Worm (Caenorhabditis elegans) whole organism, L3 larva: ENCODE results near the gene srz-10.

ENCODE experiments used
- R02D3.7 ChIP-seq: fragments of 150-350 bp; optimal IDR thresholded peaks from 2 replicates; lab custom pipeline; 2014; ENCODE audit warnings: missing biosample characterization, missing genetic modification characterization
- ama-1 ChIP-seq: fragments of 150-350 bp; optimal IDR thresholded peaks from 2 replicates; lab custom pipeline; 2018
- ceh-16 ChIP-seq: sonication (generic microtip); optimal IDR thresholded peaks from 2 replicates; lab custom pipeline; 2017; ENCODE audit warnings: missing biosample characterization, missing genetic modification characterization
- egl-5 ChIP-seq: fragments of 150-350 bp; optimal IDR thresholded peaks from 2 replicates; lab custom pipeline; 2017; ENCODE audit warnings: missing biosample characterization, missing genetic modification reagents, missing genetic modification characterization, inconsistent platforms
- elt-2 ChIP-seq: sonication (generic microtip); optimal IDR thresholded peaks from 2 replicates; lab custom pipeline; 2016; ENCODE audit warnings: missing genetic modification reagents, mild to moderate bottlenecking, missing genetic modification characterization, missing compliant biosample characterization
- elt-3 ChIP-seq, 3 experiments: fragments of 150-350 bp in 1 of 3; sonication (generic microtip) in 2 of 3; optimal IDR thresholded peaks; 2 replicates in 2 of 3; 4 replicates in 1 of 3; lab custom pipeline; 2014 to 2017; ENCODE audit warnings: missing biosample characterization in 3 of 3, missing genetic modification characterization in 3 of 3
- eor-1 ChIP-seq, 2 experiments: fragments of 150-350 bp; optimal IDR thresholded peaks; 2 replicates each; lab custom pipeline; 2014 to 2018; ENCODE audit warnings: missing biosample characterization in 2 of 2, missing genetic modification characterization in 2 of 2
- fkh-2 ChIP-seq: fragments of 150-350 bp; optimal IDR thresholded peaks from 2 replicates; lab custom pipeline; 2014; ENCODE audit warnings: missing biosample characterization, missing genetic modification reagents, missing genetic modification characterization
- fos-1 ChIP-seq: fragments of 150-350 bp; optimal IDR thresholded peaks from 2 replicates; lab custom pipeline; 2014; ENCODE audit warnings: missing biosample characterization, missing genetic modification characterization
- hmg-11 ChIP-seq: sonication (generic microtip); optimal IDR thresholded peaks from 2 replicates; lab custom pipeline; 2016; ENCODE audit warnings: missing genetic modification characterization, missing compliant biosample characterization
- jun-1 ChIP-seq: fragments of 150-350 bp; optimal IDR thresholded peaks from 2 replicates; lab custom pipeline; 2014; ENCODE audit warnings: missing biosample characterization, missing genetic modification reagents, missing genetic modification characterization
- lin-15B ChIP-seq: fragments of 150-350 bp; optimal IDR thresholded peaks from 2 replicates; lab custom pipeline; 2014; ENCODE audit warnings: missing biosample characterization, missing genetic modification characterization
- lsy-12 ChIP-seq: sonication (generic microtip); optimal IDR thresholded peaks from 2 replicates; lab custom pipeline; 2016; ENCODE audit warnings: mild to moderate bottlenecking, missing genetic modification characterization, missing compliant biosample characterization
- mdl-1 ChIP-seq: fragments of 150-350 bp; optimal IDR thresholded peaks from 2 replicates; lab custom pipeline; 2014; ENCODE audit warnings: missing biosample characterization, missing genetic modification characterization
- mml-1 ChIP-seq: fragments of 150-350 bp; sonication (generic microtip); optimal IDR thresholded peaks from 3 replicates; lab custom pipeline; 2014; ENCODE audit warnings: missing biosample characterization, missing genetic modification characterization
- nhr-11 ChIP-seq: fragments of 150-350 bp; optimal IDR thresholded peaks from 2 replicates; lab custom pipeline; 2014; ENCODE audit warnings: missing biosample characterization, missing genetic modification characterization
- nhr-12 ChIP-seq: fragments of 150-350 bp; optimal IDR thresholded peaks from 2 replicates; lab custom pipeline; 2014; ENCODE audit warnings: missing biosample characterization, missing genetic modification characterization
- nhr-23 ChIP-seq: fragments of 150-350 bp; optimal IDR thresholded peaks from 2 replicates; lab custom pipeline; 2014; ENCODE audit warnings: missing biosample characterization, missing genetic modification reagents, missing genetic modification characterization
- nhr-237 ChIP-seq: fragments of 150-350 bp; optimal IDR thresholded peaks from 2 replicates; lab custom pipeline; 2014; ENCODE audit warnings: missing biosample characterization, missing genetic modification characterization
- nhr-28 ChIP-seq: fragments of 150-350 bp; optimal IDR thresholded peaks from 2 replicates; lab custom pipeline; 2014; ENCODE audit warnings: missing biosample characterization, missing genetic modification characterization
- nhr-43 ChIP-seq: sonication (generic microtip); optimal IDR thresholded peaks from 2 replicates; lab custom pipeline; 2016; ENCODE audit warnings: mild to moderate bottlenecking, missing genetic modification characterization, missing compliant biosample characterization; ENCODE audit not compliant: poor library complexity, severe bottlenecking
- nhr-76 ChIP-seq: fragments of 150-350 bp; sonication (generic microtip); optimal IDR thresholded peaks from 5 replicates; lab custom pipeline; 2014; ENCODE audit warnings: missing biosample characterization, missing genetic modification characterization
- nhr-77 ChIP-seq: fragments of 150-350 bp; optimal IDR thresholded peaks from 2 replicates; lab custom pipeline; 2014; ENCODE audit warnings: missing biosample characterization, missing genetic modification characterization
- pha-4 ChIP-seq: fragments of 150-350 bp; optimal IDR thresholded peaks from 2 replicates; lab custom pipeline; 2014; ENCODE audit warnings: missing biosample characterization, missing genetic modification reagents, missing genetic modification characterization
- pqm-1 ChIP-seq: fragments of 150-350 bp; optimal IDR thresholded peaks from 2 replicates; lab custom pipeline; 2017; ENCODE audit warnings: missing biosample characterization, missing genetic modification characterization, inconsistent platforms
- sea-2 ChIP-seq: fragments of 150-350 bp; sonication (generic microtip); optimal IDR thresholded peaks from 4 replicates; lab custom pipeline; 2014; ENCODE audit warnings: missing biosample characterization, missing genetic modification reagents, missing genetic modification characterization
- skn-1 ChIP-seq: fragments of 150-350 bp; optimal IDR thresholded peaks from 2 replicates; lab custom pipeline; 2014; ENCODE audit warnings: missing biosample characterization, missing genetic modification characterization
- tbx-2 ChIP-seq: sonication (generic microtip); optimal IDR thresholded peaks from 2 replicates; lab custom pipeline; 2016; ENCODE audit warnings: mild to moderate bottlenecking, missing genetic modification characterization, missing compliant biosample characterization
- unc-39 ChIP-seq: sonication (generic microtip); optimal IDR thresholded peaks from 4 replicates; lab custom pipeline; 2017; ENCODE audit warnings: missing biosample characterization, missing genetic modification characterization
- unc-62 ChIP-seq: fragments of 150-350 bp; sonication (generic microtip); optimal IDR thresholded peaks from 4 replicates; lab custom pipeline; 2014; ENCODE audit warnings: missing biosample characterization, missing genetic modification reagents, missing genetic modification characterization
- zag-1 ChIP-seq: fragments of 150-350 bp; optimal IDR thresholded peaks from 2 replicates; lab custom pipeline; 2014; ENCODE audit warnings: missing biosample characterization, missing genetic modification characterization
- ztf-4 ChIP-seq: fragments of 150-350 bp; optimal IDR thresholded peaks from 2 replicates; lab custom pipeline; 2014; ENCODE audit warnings: missing biosample characterization, missing genetic modification characterization

Gene srz-10

ce11 chrV:15318638-15319037 lies 9.7 kb upstream of the srz-10 start, which contains the start of gene nhr-291 (continued):
- TF ChIP-seq unc-39 (tag; lab: Kevin White, UChicago) (no peak), mml-1 (no peak), tbx-2 (tag; lab: Kevin White, UChicago) (no peak), ztf-4 (tag; lab: Kevin White, UChicago) (no peak), elt-3 (tag; optimal IDR thresholded peaks at IDR 0.05; lab: Kevin White, UChicago) (no peak)
- TF ChIP-seq, all 47 proteins: peak for 6

ce11 chrV:15315827-15316527 lies 7.1 kb upstream of the srz-10 start, which contains the start of the genes srt-22 and nhr-246:
srt-22 (minus strand) TSS chrV:15315927.
nhr-246 (plus strand) TSS chrV:15316477.
- no peak for TF ChIP-seq nhr-28 (tag; lab: Kevin White, UChicago)
- peak; percentile 6 for TF ChIP-seq elt-2 (tag; lab: Kevin White, UChicago)
- peak; percentile 30 for TF ChIP-seq pqm-1
- no peak for TF ChIP-seq mml-1
- TF ChIP-seq, all 47 proteins: peak for 2

- TF ChIP-seq jun-1 = no peak
- no peak for TF ChIP-seq elt-3 (tag; optimal IDR thresholded peaks at IDR 0.05; lab: Kevin White, UChicago)
- no peak for TF ChIP-seq nhr-28 (tag; lab: Kevin White, UChicago)
Observed at ce11 chrV:15313529-15313928, 4.6 kb upstream of the srz-10 start.

ce11 chrV:15310780-15311179 lies 1.9 kb upstream of the srz-10 start, which contains the start of gene irld-62:
irld-62 (plus strand) TSS chrV:15311080.
- TF ChIP-seq jun-1 (no peak), lsy-12 (tag; lab: Kevin White, UChicago) (no peak), elt-3 (tag; optimal IDR thresholded peaks at IDR 0.05; lab: Kevin White, UChicago) (no peak), pha-4 (tag; lab: Kevin White, UChicago) (no peak), lin-15B (tag; lab: Kevin White, UChicago) (no peak), tbx-2 (tag; lab: Kevin White, UChicago) (no peak), skn-1 (tag; lab: Kevin White, UChicago) (no peak), nhr-237 (tag; lab: Kevin White, UChicago) (no peak)

ce11 chrV:15306745-15307144 lies 2.2 kb downstream of the srz-10 start, which contains the start of gene T26H8.4:
T26H8.4 (minus strand) TSS chrV:15306845.
- TF ChIP-seq nhr-23 (tag; lab: Kevin White, UChicago) (no peak), pha-4 (tag; lab: Kevin White, UChicago) (no peak), ama-1 (lab: Kevin White, UChicago) (no peak), nhr-43 (tag; lab: Kevin White, UChicago) (no peak), fkh-2 (no peak), egl-5 (tag; lab: Kevin White, UChicago) (no peak), ceh-16 (tag; lab: Kevin White, UChicago) (no peak), elt-3 (tag; optimal IDR thresholded peaks at IDR 0.05; lab: Kevin White, UChicago) (no peak), sea-2 (GFP tag; lab: Kevin White, UChicago) (no peak), unc-39 (tag; lab: Kevin White, UChicago) (no peak), unc-62 (GFP tag; lab: Kevin White, UChicago) (no peak), nhr-76 (tag; lab: Kevin White, UChicago) (no peak), tbx-2 (tag; lab: Kevin White, UChicago) (no peak), nhr-77 (no peak), zag-1 (no peak), eor-1 (tag; optimal IDR thresholded peaks at IDR 0.05; lab: Kevin White, UChicago) (no peak), hmg-11 (tag; lab: Kevin White, UChicago) (no peak), skn-1 (tag; lab: Kevin White, UChicago) (no peak), nhr-12 (no peak)

- no peak for TF ChIP-seq zag-1
- TF ChIP-seq nhr-28 (tag; lab: Kevin White, UChicago) = no peak
- no peak for TF ChIP-seq lsy-12 (tag; lab: Kevin White, UChicago)
- TF ChIP-seq nhr-77 = no peak
- TF ChIP-seq R02D3.7 = no peak
- TF ChIP-seq eor-1 (tag; optimal IDR thresholded peaks at IDR 0.05; lab: Kevin White, UChicago) = no peak
- no peak for TF ChIP-seq lin-15B (tag; lab: Kevin White, UChicago)
- TF ChIP-seq unc-62 (GFP tag; lab: Kevin White, UChicago) = no peak
- TF ChIP-seq mdl-1 (tag; lab: Kevin White, UChicago) = no peak
- TF ChIP-seq nhr-12 = no peak
- no peak for TF ChIP-seq jun-1
- TF ChIP-seq nhr-23 (tag; lab: Kevin White, UChicago) = no peak
- TF ChIP-seq mml-1 = no peak
- no peak for TF ChIP-seq ama-1 (lab: Kevin White, UChicago)
- no peak for TF ChIP-seq fos-1 (tag; lab: Kevin White, UChicago)
- TF ChIP-seq nhr-11 (tag; lab: Kevin White, UChicago) = no peak
- no peak for TF ChIP-seq sea-2 (GFP tag; lab: Kevin White, UChicago)
- TF ChIP-seq egl-5 (tag; lab: Kevin White, UChicago) = no peak
Observed at ce11 chrV:15305502-15305901, 3.4 kb downstream of the srz-10 start, which contains the start of gene T26H8.5. T26H8.5 (minus strand) TSS chrV:15305602.
